Fruit fly (Drosophila melanogaster) whole organism, embryonic: ENCODE data around the gene CG33543.
A peak's percentile ranks its signal among the peaks of the same experiment; 100 is the strongest.

ENCODE experiments used
- CG10979 ChIP-seq: fragments of 200-800 bp; sonication (Bioruptor generic); optimal IDR thresholded peaks from 2 replicates; lab custom pipeline; 2018; ENCODE audit warnings: missing biosample characterization, mild to moderate bottlenecking, missing genetic modification characterization, moderate library complexity
- CG11695 ChIP-seq: fragments of 200-800 bp; sonication (Bioruptor generic); IDR thresholded peaks from 3 replicates; pipeline ENCODE4 v1.3.6; 2022; ENCODE audit warnings: missing biosample characterization, missing genetic modification characterization
- CG13775 ChIP-seq: fragments of 200-800 bp; sonication (Bioruptor generic); optimal IDR thresholded peaks from 3 replicates; lab custom pipeline; 2017; ENCODE audit warnings: missing biosample characterization, mild to moderate bottlenecking, missing genetic modification characterization
- CG14860 ChIP-seq: fragments of 200-800 bp; sonication (Bioruptor generic); IDR thresholded peaks from 3 replicates; pipeline ENCODE4 v1.3.6; 2022; ENCODE audit warnings: missing biosample characterization, missing genetic modification characterization; ENCODE audit not compliant: partially characterized antibody
- CG1529 ChIP-seq: fragments of 200-800 bp; sonication (Bioruptor generic); optimal IDR thresholded peaks from 3 replicates; lab custom pipeline; 2018; ENCODE audit warnings: missing biosample characterization, missing genetic modification characterization
- CG15696 ChIP-seq: fragments of 200-800 bp; sonication (Bioruptor generic); optimal IDR thresholded peaks from 2 replicates; lab custom pipeline; 2019; ENCODE audit warnings: missing biosample characterization, mild to moderate bottlenecking, missing genetic modification characterization, moderate library complexity
- CG16779 ChIP-seq: fragments of 200-800 bp; sonication (Bioruptor generic); IDR thresholded peaks from 2 replicates; pipeline ENCODE4 v1.3.6; 2022; ENCODE audit warnings: missing biosample characterization, missing genetic modification characterization
- CG16813 ChIP-seq: fragments of 200-800 bp; sonication (Bioruptor generic); IDR thresholded peaks from 3 replicates; pipeline ENCODE4 v1.3.6; 2022; ENCODE audit warnings: missing biosample characterization, missing genetic modification characterization; ENCODE audit not compliant: partially characterized antibody
- CG17612 ChIP-seq: fragments of 200-800 bp; sonication (Bioruptor generic); IDR thresholded peaks from 2 replicates; pipeline ENCODE4 v1.3.6; 2022; ENCODE audit warnings: missing biosample characterization, missing genetic modification characterization
- CG17829 ChIP-seq: fragments of 200-800 bp; optimal IDR thresholded peaks from 2 replicates; lab custom pipeline; 2019; ENCODE audit warnings: missing biosample characterization, mild to moderate bottlenecking, missing genetic modification characterization, moderate library complexity
- CG18599 ChIP-seq: fragments of 200-800 bp; sonication (Bioruptor generic); optimal IDR thresholded peaks from 3 replicates; lab custom pipeline; 2017; ENCODE audit warnings: missing biosample characterization, missing genetic modification characterization, mild to moderate bottlenecking, moderate library complexity, missing genetic modification reagents
- CG2120 ChIP-seq: fragments of 200-800 bp; sonication (Bioruptor generic); optimal IDR thresholded peaks from 3 replicates; lab custom pipeline; 2016; ENCODE audit warnings: missing biosample characterization, missing genetic modification characterization
- CG34422 ChIP-seq: fragments of 200-800 bp; sonication (Bioruptor generic); IDR thresholded peaks from 3 replicates; pipeline ENCODE4 v1.3.6; 2022; ENCODE audit warnings: missing biosample characterization, missing genetic modification characterization
- CG3847 ChIP-seq: fragments of 200-800 bp; sonication (Bioruptor generic); IDR thresholded peaks from 2 replicates; pipeline ENCODE4 v1.3.6; 2022; ENCODE audit warnings: missing biosample characterization, missing genetic modification characterization
- CG43689 ChIP-seq: fragments of 200-800 bp; sonication (Bioruptor generic); IDR thresholded peaks from 2 replicates; pipeline ENCODE4 v1.3.6; 2022; ENCODE audit warnings: missing biosample characterization, missing genetic modification characterization
- CG4730 ChIP-seq: fragments of 200-800 bp; sonication (Bioruptor generic); IDR thresholded peaks from 2 replicates; pipeline ENCODE4 v1.3.6; 2022; ENCODE audit warnings: missing biosample characterization, missing genetic modification characterization
- CG8924 ChIP-seq: fragments of 200-800 bp; optimal IDR thresholded peaks from 3 replicates; lab custom pipeline; 2019; ENCODE audit warnings: missing biosample characterization, mild to moderate bottlenecking, missing genetic modification characterization, moderate library complexity
- CG9817 ChIP-seq: fragments of 200-800 bp; sonication (Bioruptor generic); optimal IDR thresholded peaks from 2 replicates; lab custom pipeline; 2018; ENCODE audit warnings: missing biosample characterization, mild to moderate bottlenecking, missing genetic modification characterization, moderate library complexity
- CHES-1-like ChIP-seq: fragments of 200-800 bp; sonication (Bioruptor generic); optimal IDR thresholded peaks from 2 replicates; lab custom pipeline; 2016; ENCODE audit warnings: missing biosample characterization, missing genetic modification characterization
- CkIIα-i1 ChIP-seq: fragments of 200-800 bp; sonication (Bioruptor generic); IDR thresholded peaks from 2 replicates; pipeline ENCODE4 v1.3.6; 2022; ENCODE audit warnings: missing biosample characterization, missing genetic modification characterization
- CrebB ChIP-seq: fragments of 200-800 bp; sonication (Bioruptor generic); optimal IDR thresholded peaks from 3 replicates; lab custom pipeline; 2018; ENCODE audit warnings: missing biosample characterization, mild to moderate bottlenecking, missing genetic modification characterization
- D ChIP-seq, 2 experiments: fragments of 200-800 bp in 1 of 2; fragments of >200 bp in 1 of 2; sonication (Bioruptor generic) in 1 of 2; optimal IDR thresholded peaks; 2 replicates in 1 of 2; 3 replicates in 1 of 2; lab custom pipeline; 2017; ENCODE audit warnings: mild to moderate bottlenecking in 1 of 2, missing biosample characterization in 1 of 2, missing genetic modification characterization in 1 of 2, missing genetic modification reagents in 1 of 2
- Doc2 ChIP-seq: fragments of 200-800 bp; sonication (Bioruptor generic); IDR thresholded peaks from 2 replicates; pipeline ENCODE4 v1.3.6; 2022; ENCODE audit warnings: missing biosample characterization, missing genetic modification characterization
- Dref ChIP-seq: fragments of 200-800 bp; sonication (Bioruptor generic); IDR thresholded peaks from 2 replicates; pipeline ENCODE4 v1.3.6; 2022; ENCODE audit warnings: missing biosample characterization, missing genetic modification characterization
- H15 ChIP-seq: fragments of 200-800 bp; sonication (Bioruptor generic); IDR thresholded peaks from 3 replicates; pipeline ENCODE4 v1.3.6; 2022; ENCODE audit warnings: missing biosample characterization, missing genetic modification characterization
- Hsf ChIP-seq: fragments of 200-800 bp; sonication (Bioruptor generic); optimal IDR thresholded peaks from 3 replicates; lab custom pipeline; 2016; ENCODE audit warnings: missing biosample characterization, missing genetic modification characterization
- Myb ChIP-seq: fragments of 200-800 bp; sonication (Bioruptor generic); optimal IDR thresholded peaks from 2 replicates; lab custom pipeline; 2016; ENCODE audit warnings: missing biosample characterization, missing genetic modification characterization
- Neu2 ChIP-seq: fragments of 200-800 bp; sonication (Bioruptor generic); optimal IDR thresholded peaks from 3 replicates; lab custom pipeline; 2016; ENCODE audit warnings: missing biosample characterization, missing genetic modification characterization, borderline replicate concordance
- Oli ChIP-seq: fragments of 200-800 bp; sonication (Bioruptor generic); optimal IDR thresholded peaks from 2 replicates; lab custom pipeline; 2018; ENCODE audit warnings: missing biosample characterization, mild to moderate bottlenecking, missing genetic modification characterization, moderate library complexity
- Ptx1 ChIP-seq: fragments of 200-800 bp; sonication (Bioruptor generic); IDR thresholded peaks from 2 replicates; pipeline ENCODE4 v1.3.6; 2022; ENCODE audit warnings: missing biosample characterization, missing genetic modification characterization
- Rfx ChIP-seq: fragments of 200-800 bp; sonication (Bioruptor generic); IDR thresholded peaks from 2 replicates; pipeline ENCODE4 v1.3.6; 2022; ENCODE audit warnings: missing biosample characterization, missing genetic modification characterization
- Sox102F ChIP-seq: fragments of 200-800 bp; sonication (Bioruptor generic); optimal IDR thresholded peaks from 2 replicates; lab custom pipeline; 2018; ENCODE audit warnings: missing biosample characterization, mild to moderate bottlenecking, missing genetic modification characterization, moderate library complexity
- ci ChIP-seq: fragments of 200-800 bp; sonication (Bioruptor generic); IDR thresholded peaks from 3 replicates; pipeline ENCODE4 v1.3.6; 2022; ENCODE audit warnings: missing biosample characterization, missing genetic modification characterization
- danr ChIP-seq: fragments of 200-800 bp; sonication (Bioruptor generic); IDR thresholded peaks from 2 replicates; pipeline ENCODE4 v1.3.6; 2022; ENCODE audit warnings: missing biosample characterization, missing genetic modification characterization
- dmrt11E ChIP-seq: fragments of 200-800 bp; sonication (Bioruptor generic); optimal IDR thresholded peaks from 3 replicates; lab custom pipeline; 2018; ENCODE audit warnings: missing biosample characterization, mild to moderate bottlenecking, missing genetic modification characterization, moderate library complexity
- ewg ChIP-seq: fragments of 200-800 bp; sonication (Bioruptor generic); optimal IDR thresholded peaks from 3 replicates; lab custom pipeline; 2017; ENCODE audit warnings: mild to moderate bottlenecking, missing biosample characterization, missing genetic modification reagents, missing genetic modification characterization
- gce ChIP-seq: fragments of 200-800 bp; sonication (Bioruptor generic); IDR thresholded peaks from 3 replicates; pipeline ENCODE4 v1.3.6; 2022; ENCODE audit warnings: missing biosample characterization, missing genetic modification characterization
- gt ChIP-seq: fragments of 200-800 bp; sonication (Bioruptor generic); IDR thresholded peaks from 2 replicates; pipeline ENCODE4 v1.3.6; 2022; ENCODE audit warnings: missing biosample characterization, missing genetic modification characterization
- jumu ChIP-seq: fragments of 200-800 bp; sonication (Bioruptor generic); optimal IDR thresholded peaks from 3 replicates; lab custom pipeline; 2016; ENCODE audit warnings: missing biosample characterization, missing genetic modification characterization
- lilli ChIP-seq: fragments of 200-800 bp; sonication (Bioruptor generic); optimal IDR thresholded peaks from 3 replicates; lab custom pipeline; 2016; ENCODE audit warnings: missing biosample characterization, missing genetic modification characterization
- lmd ChIP-seq: fragments of 200-800 bp; sonication (Bioruptor generic); IDR thresholded peaks from 2 replicates; pipeline ENCODE4 v1.3.6; 2022; ENCODE audit warnings: missing biosample characterization, missing genetic modification characterization
- mirr ChIP-seq: fragments of 200-800 bp; sonication (Bioruptor generic); optimal IDR thresholded peaks from 3 replicates; lab custom pipeline; 2018; ENCODE audit warnings: missing biosample characterization, mild to moderate bottlenecking, missing genetic modification characterization
- onecut ChIP-seq: fragments of 200-800 bp; sonication (Bioruptor generic); IDR thresholded peaks from 2 replicates; pipeline ENCODE4 v1.3.6; 2022; ENCODE audit warnings: missing biosample characterization, missing genetic modification characterization
- prd ChIP-seq, 3 experiments: fragments of >200 bp in 2 of 3; fragments of 200-800 bp in 1 of 3; sonication (Bioruptor generic) in 1 of 3; optimal IDR thresholded peaks in 2 of 3; IDR thresholded peaks in 1 of 3; 2 replicates in 2 of 3; 3 replicates in 1 of 3; pipeline versions ENCODE4 v1.3.6 to Lab custom; 2017 to 2022; ENCODE audit warnings: missing biosample characterization in 1 of 3, missing genetic modification characterization in 1 of 3
- sc ChIP-seq, 3 experiments: fragments of >200 bp in 2 of 3; fragments of 200-800 bp in 1 of 3; sonication (Bioruptor generic) in 1 of 3; optimal IDR thresholded peaks; 2 replicates in 2 of 3; 3 replicates in 1 of 3; lab custom pipeline; 2017; ENCODE audit warnings: mild to moderate bottlenecking in 1 of 3, missing biosample characterization in 1 of 3, missing genetic modification characterization in 1 of 3, missing genetic modification reagents in 1 of 3
- sim ChIP-seq: fragments of 200-800 bp; sonication (Bioruptor generic); IDR thresholded peaks from 2 replicates; pipeline ENCODE4 v1.3.6; 2022; ENCODE audit warnings: missing biosample characterization, missing genetic modification characterization
- sob ChIP-seq: fragments of 200-800 bp; sonication (Bioruptor generic); IDR thresholded peaks from 2 replicates; pipeline ENCODE4 v1.3.6; 2022; ENCODE audit warnings: missing biosample characterization, missing genetic modification characterization
- vnd ChIP-seq: fragments of 200-800 bp; sonication (Bioruptor generic); IDR thresholded peaks from 3 replicates; pipeline ENCODE4 v1.3.6; 2022; ENCODE audit warnings: missing biosample characterization, missing genetic modification characterization; ENCODE audit not compliant: partially characterized antibody
- wek ChIP-seq: fragments of 200-800 bp; sonication (Bioruptor generic); optimal IDR thresholded peaks from 3 replicates; lab custom pipeline; 2018; ENCODE audit warnings: missing biosample characterization, mild to moderate bottlenecking, missing genetic modification characterization, moderate library complexity
- zf30C ChIP-seq: fragments of 200-800 bp; sonication (Bioruptor generic); optimal IDR thresholded peaks from 3 replicates; lab custom pipeline; 2018; ENCODE audit warnings: missing biosample characterization, mild to moderate bottlenecking, missing genetic modification characterization

The CG33543 gene

dm6 chr2L:1959420-1959819 lies 46.7 kb downstream of the CG33543 start (continued):
- TF ChIP-seq CG11695 (no peak), CG14860 (GFP tag; lab: Robert Waterston, UW) (no peak), CG1529 (GFP tag; lab: Kevin White, UChicago) (no peak), Oli (tag; lab: Kevin White, UChicago) (peak; percentile 11), D (optimal IDR thresholded peaks at IDR 0.05; lab: Kevin White, UChicago) (no peak), D (GFP tag; optimal IDR thresholded peaks at IDR 0.05; lab: Kevin White, UChicago) (peak; percentile 17), Myb (GFP tag; lab: Kevin White, UChicago) (no peak), lmd (GFP tag; lab: Robert Waterston, UW) (peak; percentile 42), danr (GFP tag; lab: Robert Waterston, UW) (no peak), lilli (GFP tag; lab: Kevin White, UChicago) (no peak), CG2120 (no peak), CkIIα-i1 (no peak), Ptx1 (GFP tag; lab: Robert Waterston, UW) (peak; percentile 55; the same call in 1 of the 2 replicates), dmrt11E (tag; lab: Kevin White, UChicago) (no peak), CG15696 (no peak), sob (peak; percentile 36; the same call in 1 of the 2 replicates), jumu (GFP tag; lab: Kevin White, UChicago) (no peak), CG8924 (tag; lab: Kevin White, UChicago) (peak; percentile 16), CrebB (tag; lab: Kevin White, UChicago) (peak; percentile 4), Neu2 (GFP tag; lab: Kevin White, UChicago) (no peak), gce (GFP tag; lab: Robert Waterston, UW) (no peak), ewg (GFP tag; lab: Kevin White, UChicago) (peak; percentile 14), CG43689 (GFP tag; lab: Robert Waterston, UW) (no peak), CG18599 (peak; percentile 8), vnd (GFP tag; lab: Robert Waterston, UW) (no peak), gt (GFP tag; lab: Robert Waterston, UW) (no peak), mirr (no peak), CG17829 (no peak), prd (optimal IDR thresholded peaks at IDR 0.05; lab: Kevin White, UChicago) (no peak), prd (GFP tag; IDR thresholded peaks at IDR 0.05; lab: Robert Waterston, UW) (peak; percentile 31; the same call in 1 of the 3 replicates), onecut (no peak), Dref (GFP tag; lab: Robert Waterston, UW) (no peak), CHES-1-like (GFP tag; lab: Kevin White, UChicago) (no peak), zf30C (no peak), Sox102F (peak; percentile 44), CG10979 (peak; percentile 19), CG13775 (no peak), CG16779 (GFP tag; lab: Robert Waterston, UW) (no peak), CG34422 (GFP tag; lab: Robert Waterston, UW) (no peak), Hsf (GFP tag; lab: Kevin White, UChicago) (no peak), CG3847 (no peak), sc (optimal IDR thresholded peaks at IDR 0.05; lab: Kevin White, UChicago) (no peak), sc (GFP tag; optimal IDR thresholded peaks at IDR 0.05; lab: Kevin White, UChicago) (no peak), CG9817 (no peak), CG16813 (GFP tag; lab: Robert Waterston, UW) (no peak), wek (GFP tag; lab: Kevin White, UChicago) (no peak), H15 (no peak), ci (GFP tag; lab: Robert Waterston, UW) (peak; percentile 55; the same call in 1 of the 3 replicates), CG17612 (GFP tag; lab: Robert Waterston, UW) (no peak), sim (GFP tag; lab: Robert Waterston, UW) (no peak), CG4730 (GFP tag; lab: Robert Waterston, UW) (no peak; the same call in 1 of the 2 replicates), Rfx (0 out of 2 replicates have a peak, but pooled peaks have one; percentile 9), Doc2 (no peak)
